Fruit fly (Drosophila melanogaster) whole organism, embryonic: ENCODE measurements around the gene CG5381.

Experiments used
- Ada2b ChIP-seq: fragments of 200-800 bp; sonication (Bioruptor generic); IDR thresholded peaks from 2 replicates; pipeline ENCODE4 v1.3.6; 2022; ENCODE audit warnings: missing biosample characterization, missing genetic modification characterization
- B-H1 ChIP-seq: fragments of 200-800 bp; sonication (Bioruptor generic); IDR thresholded peaks from 3 replicates; pipeline ENCODE4 v1.3.6; 2022; ENCODE audit warnings: missing biosample characterization, missing genetic modification characterization
- CG1024 ChIP-seq: fragments of 200-800 bp; sonication (Bioruptor generic); IDR thresholded peaks from 2 replicates; pipeline ENCODE4 v1.3.6; 2022; ENCODE audit warnings: missing biosample characterization, missing genetic modification characterization
- CG10366 ChIP-seq: fragments of 200-800 bp; sonication (Bioruptor generic); IDR thresholded peaks from 2 replicates; pipeline ENCODE4 v1.3.6; 2022; ENCODE audit warnings: missing biosample characterization, missing genetic modification characterization
- CG10979 ChIP-seq: fragments of 200-800 bp; sonication (Bioruptor generic); optimal IDR thresholded peaks from 2 replicates; lab custom pipeline; 2018; ENCODE audit warnings: missing biosample characterization, mild to moderate bottlenecking, missing genetic modification characterization, moderate library complexity
- CG11398 ChIP-seq: fragments of 200-800 bp; sonication (Bioruptor generic); optimal IDR thresholded peaks from 2 replicates; lab custom pipeline; 2016; ENCODE audit warnings: missing biosample characterization, missing genetic modification characterization
- CG11723 ChIP-seq: fragments of 200-800 bp; sonication (Bioruptor generic); optimal IDR thresholded peaks from 2 replicates; lab custom pipeline; 2017; ENCODE audit warnings: missing biosample characterization, mild to moderate bottlenecking, missing genetic modification characterization
- CG12236 ChIP-seq: fragments of 200-800 bp; sonication (Bioruptor generic); optimal IDR thresholded peaks from 2 replicates; lab custom pipeline; 2016; ENCODE audit warnings: missing biosample characterization, missing genetic modification characterization
- CG12391 ChIP-seq: fragments of 200-800 bp; sonication (Bioruptor generic); optimal IDR thresholded peaks from 3 replicates; lab custom pipeline; 2018; ENCODE audit warnings: missing biosample characterization, mild to moderate bottlenecking, missing genetic modification characterization, moderate library complexity
- CG12744 ChIP-seq: fragments of 200-800 bp; sonication (Bioruptor generic); optimal IDR thresholded peaks from 2 replicates; lab custom pipeline; 2016; ENCODE audit warnings: missing biosample characterization, missing genetic modification characterization
- CG14860 ChIP-seq: fragments of 200-800 bp; sonication (Bioruptor generic); IDR thresholded peaks from 3 replicates; pipeline ENCODE4 v1.3.6; 2022; ENCODE audit warnings: missing biosample characterization, missing genetic modification characterization; ENCODE audit not compliant: partially characterized antibody
- CG15011 ChIP-seq: fragments of 200-800 bp; sonication (Bioruptor generic); optimal IDR thresholded peaks from 3 replicates; lab custom pipeline; 2018; ENCODE audit warnings: missing biosample characterization, mild to moderate bottlenecking, missing genetic modification characterization
- CG1602 ChIP-seq: fragments of 200-800 bp; sonication (Bioruptor generic); optimal IDR thresholded peaks from 3 replicates; lab custom pipeline; 2016; ENCODE audit warnings: missing biosample characterization, missing genetic modification characterization
- CG16815 ChIP-seq: fragments of 200-800 bp; sonication (Bioruptor generic); optimal IDR thresholded peaks from 3 replicates; lab custom pipeline; 2017; ENCODE audit warnings: missing biosample characterization, mild to moderate bottlenecking, missing genetic modification characterization
- CG1792 ChIP-seq: fragments of 200-800 bp; sonication (Bioruptor generic); optimal IDR thresholded peaks from 2 replicates; lab custom pipeline; 2016; ENCODE audit warnings: missing biosample characterization, missing genetic modification characterization
- CG18599 ChIP-seq: fragments of 200-800 bp; sonication (Bioruptor generic); optimal IDR thresholded peaks from 3 replicates; lab custom pipeline; 2017; ENCODE audit warnings: missing biosample characterization, missing genetic modification characterization, mild to moderate bottlenecking, moderate library complexity, missing genetic modification reagents
- CG2129 ChIP-seq: fragments of 200-800 bp; sonication (Bioruptor generic); IDR thresholded peaks from 2 replicates; pipeline ENCODE4 v1.3.6; 2022; ENCODE audit warnings: missing biosample characterization, missing genetic modification characterization; ENCODE audit not compliant: partially characterized antibody
- CG2199 ChIP-seq: fragments of 200-800 bp; sonication (Bioruptor generic); IDR thresholded peaks from 3 replicates; pipeline ENCODE4 v1.3.6; 2022; ENCODE audit warnings: missing biosample characterization, missing genetic modification characterization
- CG2889 ChIP-seq: fragments of 200-800 bp; sonication (Bioruptor generic); IDR thresholded peaks from 3 replicates; pipeline ENCODE4 v1.3.6; 2022; ENCODE audit warnings: missing biosample characterization, missing genetic modification characterization
- CG3065 ChIP-seq: fragments of 200-800 bp; sonication (Bioruptor generic); optimal IDR thresholded peaks from 2 replicates; lab custom pipeline; 2016; ENCODE audit warnings: missing biosample characterization, missing genetic modification characterization
- CG4328 ChIP-seq: fragments of 200-800 bp; sonication (Bioruptor generic); optimal IDR thresholded peaks from 3 replicates; lab custom pipeline; 2017; ENCODE audit warnings: missing biosample characterization, missing genetic modification reagents, missing genetic modification characterization
- CG4617 ChIP-seq: fragments of 200-800 bp; sonication (Bioruptor generic); optimal IDR thresholded peaks from 3 replicates; lab custom pipeline; 2016; ENCODE audit warnings: missing biosample characterization, missing genetic modification characterization, borderline replicate concordance
- CG5953 ChIP-seq: fragments of 200-800 bp; sonication (Bioruptor generic); IDR thresholded peaks from 2 replicates; pipeline ENCODE4 v1.3.6; 2022; ENCODE audit warnings: missing biosample characterization, missing genetic modification characterization
- CG7786 ChIP-seq: fragments of 200-800 bp; sonication (Bioruptor generic); optimal IDR thresholded peaks from 2 replicates; lab custom pipeline; 2016; ENCODE audit warnings: missing biosample characterization, missing genetic modification characterization
- Gsc ChIP-seq: fragments of 200-800 bp; sonication (Bioruptor generic); IDR thresholded peaks from 2 replicates; pipeline ENCODE4 v1.3.6; 2022; ENCODE audit warnings: missing biosample characterization, missing genetic modification characterization
- HmgZ ChIP-seq: fragments of 200-800 bp; sonication (Bioruptor generic); optimal IDR thresholded peaks from 2 replicates; lab custom pipeline; 2018; ENCODE audit warnings: missing biosample characterization, mild to moderate bottlenecking, missing genetic modification characterization
- NK7.1 ChIP-seq: fragments of 200-800 bp; sonication (Bioruptor generic); optimal IDR thresholded peaks from 3 replicates; lab custom pipeline; 2016; ENCODE audit warnings: missing biosample characterization, missing genetic modification characterization
- Scr ChIP-seq: fragments of 200-800 bp; sonication (Bioruptor generic); IDR thresholded peaks from 2 replicates; pipeline ENCODE4 v1.3.6; 2022; ENCODE audit warnings: missing biosample characterization, missing genetic modification characterization; ENCODE audit not compliant: partially characterized antibody
- Sox100B ChIP-seq: fragments of 200-800 bp; sonication (Bioruptor generic); optimal IDR thresholded peaks from 3 replicates; lab custom pipeline; 2018; ENCODE audit warnings: missing biosample characterization, mild to moderate bottlenecking, missing genetic modification characterization
- al ChIP-seq: fragments of 200-800 bp; sonication (Bioruptor generic); IDR thresholded peaks from 2 replicates; pipeline ENCODE4 v1.3.6; 2022; ENCODE audit warnings: missing biosample characterization, missing genetic modification characterization
- cad ChIP-seq: fragments of >200 bp; optimal IDR thresholded peaks from 2 replicates; lab custom pipeline; 2017; ENCODE audit warnings: missing biosample characterization, missing genetic modification characterization
- chinmo ChIP-seq: fragments of 200-800 bp; sonication (Bioruptor generic); IDR thresholded peaks from 4 replicates; pipeline ENCODE4 v1.3.6; 2022; ENCODE audit warnings: missing biosample characterization, missing genetic modification characterization; ENCODE audit not compliant: partially characterized antibody
- chm ChIP-seq: fragments of 200-800 bp; sonication (Bioruptor generic); IDR thresholded peaks from 2 replicates; pipeline ENCODE4 v1.3.6; 2022; ENCODE audit warnings: missing biosample characterization, missing genetic modification characterization
- dati ChIP-seq: fragments of 200-800 bp; sonication (Bioruptor generic); IDR thresholded peaks from 2 replicates; pipeline ENCODE4 v1.3.6; 2022; ENCODE audit warnings: missing biosample characterization, missing genetic modification characterization
- disco-r ChIP-seq: fragments of 200-800 bp; sonication (Bioruptor generic); optimal IDR thresholded peaks from 2 replicates; lab custom pipeline; 2016; ENCODE audit warnings: missing biosample characterization, missing genetic modification characterization
- dmrt11E ChIP-seq: fragments of 200-800 bp; sonication (Bioruptor generic); optimal IDR thresholded peaks from 3 replicates; lab custom pipeline; 2018; ENCODE audit warnings: missing biosample characterization, mild to moderate bottlenecking, missing genetic modification characterization, moderate library complexity
- en ChIP-seq: fragments of 200-800 bp; sonication (Bioruptor generic); optimal IDR thresholded peaks from 2 replicates; lab custom pipeline; 2016; ENCODE audit warnings: missing biosample characterization, missing genetic modification characterization
- gcm2 ChIP-seq: fragments of 200-800 bp; sonication (Bioruptor generic); optimal IDR thresholded peaks from 2 replicates; lab custom pipeline; 2016; ENCODE audit warnings: missing biosample characterization, missing genetic modification characterization
- gfzf ChIP-seq: fragments of 200-800 bp; sonication (Bioruptor generic); optimal IDR thresholded peaks from 2 replicates; lab custom pipeline; 2016; ENCODE audit warnings: missing biosample characterization, mild to moderate bottlenecking, missing genetic modification characterization, moderate library complexity
- her ChIP-seq: fragments of 200-800 bp; sonication (Bioruptor generic); optimal IDR thresholded peaks from 2 replicates; lab custom pipeline; 2016; ENCODE audit warnings: missing biosample characterization, missing genetic modification characterization
- hth ChIP-seq: fragments of >200 bp; optimal IDR thresholded peaks from 2 replicates; lab custom pipeline; 2017; ENCODE audit warnings: inconsistent platforms
- kay ChIP-seq: fragments of 200-800 bp; sonication (Bioruptor generic); optimal IDR thresholded peaks from 2 replicates; lab custom pipeline; 2016; ENCODE audit warnings: missing biosample characterization, missing genetic modification characterization
- mirr ChIP-seq: fragments of 200-800 bp; sonication (Bioruptor generic); optimal IDR thresholded peaks from 3 replicates; lab custom pipeline; 2018; ENCODE audit warnings: missing biosample characterization, mild to moderate bottlenecking, missing genetic modification characterization
- nerfin-2 ChIP-seq: fragments of 200-800 bp; sonication (Bioruptor generic); IDR thresholded peaks from 2 replicates; pipeline ENCODE4 v1.3.6; 2022; ENCODE audit warnings: missing biosample characterization, missing genetic modification characterization; ENCODE audit not compliant: partially characterized antibody
- peb ChIP-seq: fragments of 200-800 bp; sonication (Bioruptor generic); IDR thresholded peaks from 2 replicates; pipeline ENCODE4 v1.3.6; 2022; ENCODE audit warnings: missing biosample characterization, missing genetic modification characterization
- pita ChIP-seq: fragments of 200-800 bp; sonication (Bioruptor generic); optimal IDR thresholded peaks from 2 replicates; lab custom pipeline; 2017; ENCODE audit warnings: missing biosample characterization, mild to moderate bottlenecking, missing genetic modification characterization
- schlank ChIP-seq: fragments of 200-800 bp; sonication (Bioruptor generic); optimal IDR thresholded peaks from 2 replicates; lab custom pipeline; 2018; ENCODE audit warnings: missing biosample characterization, mild to moderate bottlenecking, missing genetic modification characterization
- sima ChIP-seq: fragments of 200-800 bp; sonication (Bioruptor generic); optimal IDR thresholded peaks from 2 replicates; lab custom pipeline; 2016; ENCODE audit warnings: missing biosample characterization, missing genetic modification characterization
- tap ChIP-seq: fragments of 200-800 bp; optimal IDR thresholded peaks from 3 replicates; lab custom pipeline; 2019; ENCODE audit warnings: missing biosample characterization, mild to moderate bottlenecking, missing genetic modification characterization, moderate library complexity
- tna ChIP-seq: fragments of 200-800 bp; sonication (Bioruptor generic); IDR thresholded peaks from 2 replicates; pipeline ENCODE4 v1.3.6; 2022; ENCODE audit warnings: missing biosample characterization, missing genetic modification characterization; ENCODE audit not compliant: partially characterized antibody

Gene CG5381

dm6 chr2L:10306518-10307260 is 16.2 kb downstream of the CG5381 start, which contains the start of the genes CG5390 and CG4968 (continued):
- no peak for TF ChIP-seq peb
- peak; percentile 55 for TF ChIP-seq al
- no peak; the same call in 1 of the 2 replicates for TF ChIP-seq chm (GFP tag; lab: Robert Waterston, UW)
- TF ChIP-seq CG3065 (GFP tag; lab: Kevin White, UChicago), result no peak
- no peak for TF ChIP-seq hth (lab: Kevin White, UChicago)
- peak; percentile 85 for TF ChIP-seq CG12391 (tag; lab: Kevin White, UChicago)
- TF ChIP-seq CG7786, result no peak
- peak; percentile 7 for TF ChIP-seq dmrt11E
- TF ChIP-seq nerfin-2 (GFP tag; lab: Robert Waterston, UW), result no peak
- TF ChIP-seq CG15011 (GFP tag; lab: Kevin White, UChicago), result peak; percentile 30
- TF ChIP-seq mirr (GFP tag; lab: Kevin White, UChicago), result peak; percentile 20
- no peak for TF ChIP-seq cad (GFP tag; lab: Kevin White, UChicago)
- peak; percentile 50 for TF ChIP-seq CG11723 (GFP tag; lab: Kevin White, UChicago)
- TF ChIP-seq schlank, result peak; percentile 18
- TF ChIP-seq Gsc (GFP tag; lab: Robert Waterston, UW), result no peak
- TF ChIP-seq CG4328, result peak; percentile 70
- TF ChIP-seq B-H1 (GFP tag; lab: Robert Waterston, UW), result peak; percentile 34; the same call in 1 of the 3 replicates
- no peak for TF ChIP-seq pita (GFP tag; lab: Kevin White, UChicago)
- TF ChIP-seq CG4617 (GFP tag; lab: Kevin White, UChicago), result peak; percentile 72
- TF ChIP-seq CG18599, result peak; percentile 79
- no peak for TF ChIP-seq NK7.1 (GFP tag; lab: Kevin White, UChicago)
- TF ChIP-seq CG2889 (GFP tag; lab: Robert Waterston, UW), result no peak
- TF ChIP-seq CG11398 (GFP tag; lab: Kevin White, UChicago), result no peak
- TF ChIP-seq CG12744 (GFP tag; lab: Kevin White, UChicago), result no peak
- peak; percentile 17; the same call in 1 of the 2 replicates for TF ChIP-seq CG1024
- TF ChIP-seq CG1792 (GFP tag; lab: Kevin White, UChicago), result no peak
- TF ChIP-seq gfzf (GFP tag; lab: Kevin White, UChicago), result peak; percentile 33
- TF ChIP-seq CG2199 (GFP tag; lab: Robert Waterston, UW), result no peak
- TF ChIP-seq Sox100B (GFP tag; lab: Kevin White, UChicago), result peak; percentile 65
- TF ChIP-seq gcm2 (GFP tag; lab: Kevin White, UChicago), result peak; percentile 20
- peak; percentile 35; the same call in 1 of the 2 replicates for TF ChIP-seq Scr (GFP tag; lab: Robert Waterston, UW)
- peak; percentile 10 for TF ChIP-seq disco-r (GFP tag; lab: Kevin White, UChicago)
- no peak for TF ChIP-seq en (GFP tag; lab: Kevin White, UChicago)
- peak; percentile 62 for TF ChIP-seq CG10979 (tag; lab: Kevin White, UChicago)
- TF ChIP-seq her (GFP tag; lab: Kevin White, UChicago), result no peak
- peak; percentile 63 for TF ChIP-seq Ada2b (GFP tag; lab: Robert Waterston, UW)
- peak; percentile 72 for TF ChIP-seq CG10366 (GFP tag; lab: Robert Waterston, UW)
- TF ChIP-seq tap (tag; lab: Kevin White, UChicago), result no peak
- TF ChIP-seq CG16815 (GFP tag; lab: Kevin White, UChicago), result peak; percentile 12
- TF ChIP-seq CG2129, result no peak
- no peak for TF ChIP-seq sima (GFP tag; lab: Kevin White, UChicago)
- TF ChIP-seq tna (GFP tag; lab: Robert Waterston, UW), result no peak
- TF ChIP-seq kay (GFP tag; lab: Kevin White, UChicago), result peak; percentile 33
- no peak for TF ChIP-seq dati
- no peak for TF ChIP-seq CG14860 (GFP tag; lab: Robert Waterston, UW)
- TF ChIP-seq CG12236 (GFP tag; lab: Kevin White, UChicago), result no peak
- peak; percentile 68 for TF ChIP-seq HmgZ (tag; lab: Kevin White, UChicago)
- TF ChIP-seq chinmo, result 0 out of 4 replicates have a peak, but pooled peaks have one; percentile 65
- peak; percentile 8 for TF ChIP-seq CG1602 (GFP tag; lab: Kevin White, UChicago)
- 0 out of 2 replicates have a peak, but pooled peaks have one; percentile 45 for TF ChIP-seq CG5953
